Worm (Caenorhabditis elegans) whole organism, midembryonic: ENCODE results near the gene srh-292.

Source experiments
- T22C8.4 ChIP-seq: fragments of 200-800 bp; sonication (Bioruptor generic); IDR thresholded peaks from 2 replicates; pipeline ENCODE4 v1.3.6; 2022; ENCODE audit warnings: missing genetic modification characterization, missing compliant biosample characterization
- cog-1 ChIP-seq: sonication (generic microtip); optimal IDR thresholded peaks from 2 replicates; lab custom pipeline; 2016; ENCODE audit warnings: missing genetic modification characterization, missing compliant biosample characterization
- flt-1 ChIP-seq: fragments of 200-800 bp; sonication (Bioruptor generic); IDR thresholded peaks from 2 replicates; pipeline ENCODE4 v1.3.6; 2022; ENCODE audit warnings: missing genetic modification characterization, missing compliant biosample characterization
- med-1 ChIP-seq: sonication (generic microtip); optimal IDR thresholded peaks from 2 replicates; lab custom pipeline; 2017; ENCODE audit warnings: missing genetic modification characterization, mild to moderate bottlenecking, missing compliant biosample characterization, antibody characterized with exemption, missing genetic modification reagents; ENCODE audit not compliant: insufficient read depth
- ref-1 ChIP-seq: fragments of 200-800 bp; sonication (Bioruptor generic); conservative IDR thresholded peaks from 2 replicates; pipeline ENCODE4 v1.3.6; 2022; ENCODE audit warnings: missing genetic modification reagents, missing genetic modification characterization, missing compliant biosample characterization
- tab-1 ChIP-seq: fragments of 200-800 bp; sonication (Bioruptor generic); IDR thresholded peaks from 2 replicates; pipeline ENCODE4 v1.3.6; 2022; ENCODE audit warnings: missing genetic modification characterization, missing compliant biosample characterization
- ztf-23 ChIP-seq: fragments of 200-800 bp; sonication (Bioruptor generic); IDR thresholded peaks from 2 replicates; pipeline ENCODE4 v1.3.6; 2022; ENCODE audit warnings: missing genetic modification reagents, missing genetic modification characterization, missing compliant biosample characterization
- ztf-29 ChIP-seq: fragments of 200-800 bp; sonication (Bioruptor generic); IDR thresholded peaks from 2 replicates; pipeline ENCODE4 v1.3.6; 2022; ENCODE audit warnings: missing genetic modification reagents, missing genetic modification characterization, missing compliant biosample characterization

- TF ChIP-seq cog-1 (tag; lab: Kevin White, UChicago) (no peak), ref-1 (GFP tag; lab: Robert Waterston, UW) (no peak), flt-1 (no peak), ztf-29 (GFP tag; lab: Robert Waterston, UW) (no peak), med-1 (GFP tag; lab: Kevin White, UChicago) (no peak), T22C8.4 (GFP tag; lab: Robert Waterston, UW) (no peak), tab-1 (GFP tag; lab: Robert Waterston, UW) (no peak), ztf-23 (GFP tag; lab: Robert Waterston, UW) (no peak)
These were observed 3.8 kb upstream of the srh-292 start, which contains the start of gene srx-18 for ce11 chrV:17798789-17799188.
